Worm (Caenorhabditis elegans) whole organism, L1 larva: ENCODE measurements around the gene C33H5.1.

Experiments used
- fkh-4 ChIP-seq: sonication (generic microtip); optimal IDR thresholded peaks from 2 replicates; lab custom pipeline; 2016; ENCODE audit warnings: missing compliant biosample characterization, missing genetic modification characterization, borderline replicate concordance
- fkh-8 ChIP-seq: sonication (generic microtip); optimal IDR thresholded peaks from 2 replicates; lab custom pipeline; 2016; ENCODE audit warnings: mild to moderate bottlenecking, missing genetic modification characterization, missing compliant biosample characterization
- lir-3 ChIP-seq: sonication (generic microtip); optimal IDR thresholded peaks from 2 replicates; lab custom pipeline; 2016; ENCODE audit warnings: mild to moderate bottlenecking, missing genetic modification characterization, moderate library complexity, missing compliant biosample characterization; ENCODE audit not compliant: poor library complexity
- rnt-1 ChIP-seq: sonication (generic microtip); optimal IDR thresholded peaks from 2 replicates; lab custom pipeline; 2016; ENCODE audit warnings: mild to moderate bottlenecking, missing genetic modification characterization, moderate library complexity, missing compliant biosample characterization
- snpc-4 ChIP-seq: fragments of 150-350 bp; optimal IDR thresholded peaks from 2 replicates; lab custom pipeline; 2014; ENCODE audit warnings: missing biosample characterization, missing genetic modification characterization
- unc-130 ChIP-seq: fragments of 150-350 bp; optimal IDR thresholded peaks from 2 replicates; lab custom pipeline; 2017; ENCODE audit warnings: missing biosample characterization, missing genetic modification characterization, inconsistent platforms

- TF ChIP-seq unc-130 (tag; lab: Kevin White, UChicago) (no peak), rnt-1 (tag; lab: Kevin White, UChicago) (no peak), fkh-8 (tag; lab: Kevin White, UChicago) (no peak), snpc-4 (tag; lab: Kevin White, UChicago) (no peak), lir-3 (tag; lab: Kevin White, UChicago) (no peak), fkh-4 (tag; lab: Kevin White, UChicago) (no peak)
These were observed 35.7 kb downstream of the C33H5.1 start for ce11 chrIV:7844333-7844973.
